Worm (Caenorhabditis elegans) whole organism, L1 larva: ENCODE data around the gene F14D7.8.

Experiments used
- C04F5.9 ChIP-seq: sonication (generic microtip); optimal IDR thresholded peaks from 2 replicates; lab custom pipeline; 2016; ENCODE audit warnings: missing genetic modification characterization, missing compliant biosample characterization
- C34B4.2 ChIP-seq: sonication (generic microtip); optimal IDR thresholded peaks from 2 replicates; lab custom pipeline; 2017; ENCODE audit warnings: mild to moderate bottlenecking, missing genetic modification characterization, missing compliant biosample characterization
- F16B12.6 ChIP-seq: fragments of 150-350 bp; optimal IDR thresholded peaks from 2 replicates; lab custom pipeline; 2014; ENCODE audit warnings: missing biosample characterization, missing genetic modification characterization
- aha-1 ChIP-seq: fragments of 150-350 bp; optimal IDR thresholded peaks from 2 replicates; lab custom pipeline; 2014; ENCODE audit warnings: missing biosample characterization, missing genetic modification characterization
- aly-2 ChIP-seq: fragments of 150-350 bp; optimal IDR thresholded peaks from 2 replicates; lab custom pipeline; 2014; ENCODE audit warnings: missing biosample characterization, missing genetic modification characterization
- ama-1 ChIP-seq: fragments of 150-350 bp; optimal IDR thresholded peaks from 2 replicates; lab custom pipeline; 2014
- blmp-1 ChIP-seq: fragments of 150-350 bp; optimal IDR thresholded peaks from 2 replicates; lab custom pipeline; 2014; ENCODE audit warnings: missing biosample characterization, missing genetic modification characterization
- ceh-63 ChIP-seq: fragments of 200-800 bp; sonication (Bioruptor generic); optimal IDR thresholded peaks from 2 replicates; lab custom pipeline; 2018; ENCODE audit warnings: mild to moderate bottlenecking, missing genetic modification characterization, missing compliant biosample characterization
- ceh-8 ChIP-seq: fragments of 200-800 bp; sonication (Bioruptor generic); optimal IDR thresholded peaks from 2 replicates; lab custom pipeline; 2018; ENCODE audit warnings: mild to moderate bottlenecking, missing genetic modification characterization, moderate library complexity, missing compliant biosample characterization
- ceh-82 ChIP-seq, 3 experiments: fragments of 150-350 bp in 1 of 3; sonication (generic microtip) in 2 of 3; optimal IDR thresholded peaks; 2 replicates each; lab custom pipeline; 2014 to 2017; ENCODE audit warnings: missing biosample characterization in 3 of 3, missing genetic modification characterization in 3 of 3
- ceh-88 ChIP-seq: fragments of 200-800 bp; sonication (Bioruptor generic); IDR thresholded peaks from 2 replicates; pipeline ENCODE4 v1.3.6; 2022; ENCODE audit warnings: missing genetic modification characterization, missing compliant biosample characterization
- ceh-90 ChIP-seq: sonication (generic microtip); optimal IDR thresholded peaks from 2 replicates; lab custom pipeline; 2016; ENCODE audit warnings: missing genetic modification characterization, missing compliant biosample characterization
- dpl-1 ChIP-seq, 3 experiments: fragments of 150-350 bp in 2 of 3; sonication (generic microtip) in 1 of 3; optimal IDR thresholded peaks; 2 replicates each; lab custom pipeline; 2014 to 2017; ENCODE audit warnings: missing biosample characterization in 3 of 3, missing genetic modification characterization in 3 of 3, missing genetic modification reagents in 3 of 3
- dsc-1 ChIP-seq: sonication (generic microtip); optimal IDR thresholded peaks from 2 replicates; lab custom pipeline; 2016; ENCODE audit warnings: mild to moderate bottlenecking, missing genetic modification characterization, missing compliant biosample characterization
- efl-1 ChIP-seq, 4 experiments: fragments of 150-350 bp; optimal IDR thresholded peaks in 3 of 4; peaks in 1 of 4; 1 replicate in 1 of 4; 2 replicates in 3 of 4; lab custom pipeline; 2014; ENCODE audit warnings: missing biosample characterization in 2 of 4, missing genetic modification characterization in 2 of 4, missing genetic modification reagents in 2 of 4
- efl-3 ChIP-seq: fragments of 200-800 bp; sonication (Bioruptor generic); optimal IDR thresholded peaks from 2 replicates; lab custom pipeline; 2018; ENCODE audit warnings: mild to moderate bottlenecking, missing genetic modification characterization, missing compliant biosample characterization
- egl-13 ChIP-seq: sonication (generic microtip); optimal IDR thresholded peaks from 2 replicates; lab custom pipeline; 2016; ENCODE audit warnings: missing genotype, missing genetic modification reagents, missing genetic modification characterization, missing compliant biosample characterization
- elt-3 ChIP-seq, 6 experiments: fragments of 150-350 bp in 1 of 6; sonication (generic microtip); optimal IDR thresholded peaks; 2 replicates each; lab custom pipeline; 2017 to 2018; ENCODE audit warnings: missing biosample characterization in 6 of 6, missing genetic modification characterization in 6 of 6, inconsistent platforms in 1 of 6
- fkh-4 ChIP-seq: sonication (generic microtip); optimal IDR thresholded peaks from 2 replicates; lab custom pipeline; 2016; ENCODE audit warnings: missing compliant biosample characterization, missing genetic modification characterization, borderline replicate concordance
- fos-1 ChIP-seq: fragments of 150-350 bp; optimal IDR thresholded peaks from 2 replicates; lab custom pipeline; 2014; ENCODE audit warnings: missing biosample characterization, missing genetic modification characterization
- grh-1 ChIP-seq: fragments of 200-800 bp; sonication (Bioruptor generic); IDR thresholded peaks from 2 replicates; pipeline ENCODE4 v1.3.6; 2022; ENCODE audit warnings: missing genetic modification reagents, missing genetic modification characterization, missing compliant biosample characterization
- hlh-4 ChIP-seq: sonication (generic microtip); optimal IDR thresholded peaks from 2 replicates; lab custom pipeline; 2016; ENCODE audit warnings: mild to moderate bottlenecking, missing genetic modification characterization, missing compliant biosample characterization
- irx-1 ChIP-seq: sonication (generic microtip); optimal IDR thresholded peaks from 2 replicates; lab custom pipeline; 2016; ENCODE audit warnings: missing genetic modification characterization, missing compliant biosample characterization
- isw-1 ChIP-seq: fragments of 200-800 bp; sonication (Bioruptor generic); IDR thresholded peaks from 2 replicates; pipeline ENCODE4 v1.3.6; 2022; ENCODE audit warnings: missing genetic modification characterization, missing compliant biosample characterization
- jun-1 ChIP-seq: fragments of 150-350 bp; optimal IDR thresholded peaks from 2 replicates; lab custom pipeline; 2014; ENCODE audit warnings: missing biosample characterization, missing genetic modification reagents, missing genetic modification characterization
- lin-13 ChIP-seq: fragments of 150-350 bp; optimal IDR thresholded peaks from 2 replicates; lab custom pipeline; 2014; ENCODE audit warnings: missing biosample characterization, missing genetic modification reagents, missing genetic modification characterization
- lin-14 ChIP-seq: fragments of 200-800 bp; sonication (Bioruptor generic); optimal IDR thresholded peaks from 2 replicates; lab custom pipeline; 2018; ENCODE audit warnings: mild to moderate bottlenecking, missing genetic modification characterization, moderate library complexity, missing compliant biosample characterization
- lin-15B ChIP-seq: fragments of 150-350 bp; sonication (generic microtip); optimal IDR thresholded peaks from 3 replicates; lab custom pipeline; 2014; ENCODE audit warnings: missing biosample characterization, missing genetic modification characterization
- lin-35 ChIP-seq, 2 experiments: fragments of 150-350 bp; optimal IDR thresholded peaks; 2 replicates each; lab custom pipeline; 2014; ENCODE audit warnings: missing biosample characterization in 2 of 2, missing genetic modification characterization in 2 of 2, missing genetic modification reagents in 2 of 2
- lin-39 ChIP-seq: fragments of 150-350 bp; optimal IDR thresholded peaks from 2 replicates; lab custom pipeline; 2014; ENCODE audit warnings: missing biosample characterization, missing genetic modification reagents, missing genetic modification characterization
- mab-9 ChIP-seq: fragments of 200-800 bp; sonication (Bioruptor generic); IDR thresholded peaks from 2 replicates; pipeline ENCODE4 v1.3.6; 2022; ENCODE audit warnings: missing genetic modification reagents, missing genetic modification characterization, missing compliant biosample characterization
- mdl-1 ChIP-seq, 2 experiments: fragments of 150-350 bp; optimal IDR thresholded peaks; 2 replicates each; lab custom pipeline; 2014 to 2017; ENCODE audit warnings: missing biosample characterization in 2 of 2, missing genetic modification characterization in 2 of 2, inconsistent platforms in 1 of 2
- mep-1 ChIP-seq: fragments of 150-350 bp; optimal IDR thresholded peaks from 2 replicates; lab custom pipeline; 2014; ENCODE audit warnings: missing biosample characterization, missing genetic modification characterization
- nhr-11 ChIP-seq: fragments of 150-350 bp; optimal IDR thresholded peaks from 2 replicates; lab custom pipeline; 2014; ENCODE audit warnings: missing biosample characterization, missing genetic modification characterization
- nhr-12 ChIP-seq: sonication (generic microtip); optimal IDR thresholded peaks from 2 replicates; lab custom pipeline; 2017; ENCODE audit warnings: missing biosample characterization, missing genetic modification characterization
- nhr-19 ChIP-seq: fragments of 200-800 bp; sonication (Bioruptor generic); conservative IDR thresholded peaks from 2 replicates; pipeline ENCODE4 v1.3.6; 2022; ENCODE audit warnings: missing genetic modification characterization, missing compliant biosample characterization
- nhr-237 ChIP-seq: fragments of 150-350 bp; optimal IDR thresholded peaks from 2 replicates; lab custom pipeline; 2014; ENCODE audit warnings: missing biosample characterization, missing genetic modification characterization
- nhr-28 ChIP-seq: fragments of 150-350 bp; optimal IDR thresholded peaks from 2 replicates; lab custom pipeline; 2014; ENCODE audit warnings: missing biosample characterization, missing genetic modification characterization
- nhr-47 ChIP-seq: sonication (generic microtip); optimal IDR thresholded peaks from 2 replicates; lab custom pipeline; 2016; ENCODE audit warnings: mild to moderate bottlenecking, missing genetic modification characterization, moderate library complexity, missing compliant biosample characterization
- nhr-85 ChIP-seq: sonication (generic microtip); peaks from one replicate; lab custom pipeline; 2016; ENCODE audit warnings: missing genetic modification characterization, inconsistent platforms, missing compliant biosample characterization
- nhr-90 ChIP-seq: sonication (generic microtip); optimal IDR thresholded peaks from 2 replicates; lab custom pipeline; 2016; ENCODE audit warnings: mild to moderate bottlenecking, missing genetic modification characterization, missing compliant biosample characterization; ENCODE audit not compliant: poor library complexity
- pag-3 ChIP-seq: sonication (generic microtip); optimal IDR thresholded peaks from 2 replicates; lab custom pipeline; 2017; ENCODE audit warnings: missing genetic modification characterization, mild to moderate bottlenecking, missing compliant biosample characterization, antibody characterized with exemption, borderline replicate concordance; ENCODE audit not compliant: insufficient read depth
- pax-3 ChIP-seq: fragments of 200-800 bp; sonication (Bioruptor generic); optimal IDR thresholded peaks from 2 replicates; lab custom pipeline; 2018; ENCODE audit warnings: mild to moderate bottlenecking, missing genetic modification characterization, moderate library complexity, missing compliant biosample characterization
- rnt-1 ChIP-seq: sonication (generic microtip); optimal IDR thresholded peaks from 2 replicates; lab custom pipeline; 2016; ENCODE audit warnings: mild to moderate bottlenecking, missing genetic modification characterization, moderate library complexity, missing compliant biosample characterization
- skn-1 ChIP-seq: fragments of 150-350 bp; optimal IDR thresholded peaks from 2 replicates; lab custom pipeline; 2014; ENCODE audit warnings: missing biosample characterization, missing genetic modification characterization
- snu-23 ChIP-seq: sonication (generic microtip); optimal IDR thresholded peaks from 2 replicates; lab custom pipeline; 2016; ENCODE audit warnings: missing genetic modification characterization, missing compliant biosample characterization
- sptf-1 ChIP-seq: fragments of 150-350 bp; optimal IDR thresholded peaks from 2 replicates; lab custom pipeline; 2014; ENCODE audit warnings: missing biosample characterization, missing genetic modification characterization
- swsn-7 ChIP-seq: sonication (generic microtip); optimal IDR thresholded peaks from 2 replicates; lab custom pipeline; 2016; ENCODE audit warnings: missing genetic modification characterization, missing compliant biosample characterization
- tbx-2 ChIP-seq: sonication (generic microtip); optimal IDR thresholded peaks from 2 replicates; lab custom pipeline; 2016; ENCODE audit warnings: missing genetic modification characterization, missing compliant biosample characterization
- tlp-1 ChIP-seq: fragments of 150-350 bp; optimal IDR thresholded peaks from 2 replicates; lab custom pipeline; 2014; ENCODE audit warnings: missing biosample characterization, missing genetic modification characterization
- unc-30 ChIP-seq: sonication (generic microtip); optimal IDR thresholded peaks from 2 replicates; lab custom pipeline; 2017; ENCODE audit warnings: missing biosample characterization, missing genetic modification characterization
- unc-62 ChIP-seq: fragments of 150-350 bp; optimal IDR thresholded peaks from 2 replicates; lab custom pipeline; 2014; ENCODE audit warnings: missing biosample characterization, missing genetic modification reagents, missing genetic modification characterization
- zag-1 ChIP-seq: fragments of 150-350 bp; optimal IDR thresholded peaks from 2 replicates; lab custom pipeline; 2014; ENCODE audit warnings: missing biosample characterization, missing genetic modification characterization
- ztf-4 ChIP-seq: fragments of 150-350 bp; optimal IDR thresholded peaks from 2 replicates; lab custom pipeline; 2014; ENCODE audit warnings: missing biosample characterization, missing genetic modification characterization

Gene F14D7.8

ce11 chrV:14322743-14323142 is 10.1 kb upstream of the F14D7.8 start, which contains the start of gene F47B8.3 (continued):
- TF ChIP-seq isw-1 (no peak), unc-62 (GFP tag; lab: Kevin White, UChicago) (no peak), dsc-1 (tag; lab: Kevin White, UChicago) (no peak), pag-3 (tag; lab: Kevin White, UChicago) (peak; percentile 93), mep-1 (peak; percentile 77), efl-1 (optimal IDR thresholded peaks at IDR 0.05; lab: Kevin White, UChicago) (peak; percentile 61 to 82), efl-1 (GFP tag; optimal IDR thresholded peaks at IDR 0.05 in 1 of 2; lab: Kevin White, UChicago) (peak; percentile 37 to 60), ztf-4 (no peak), ceh-88 (GFP tag; lab: Robert Waterston, UW) (no peak), nhr-12 (tag; lab: Kevin White, UChicago) (no peak), grh-1 (no peak), unc-30 (tag; lab: Kevin White, UChicago) (no peak), lin-35 (GFP tag; optimal IDR thresholded peaks at IDR 0.05; lab: Kevin White, UChicago) (peak; percentile 52 to 57), nhr-90 (tag; lab: Kevin White, UChicago) (peak; percentile 1), blmp-1 (tag; lab: Kevin White, UChicago) (peak; percentile 50), rnt-1 (tag; lab: Kevin White, UChicago) (peak; percentile 47), lin-15B (tag; lab: Kevin White, UChicago) (no peak), nhr-19 (GFP tag; lab: Robert Waterston, UW) (peak; percentile 20; the same call in 1 of the 2 replicates), nhr-85 (tag; lab: Kevin White, UChicago) (no peak), fos-1 (tag; lab: Kevin White, UChicago) (peak; percentile 22), aha-1 (tag; lab: Kevin White, UChicago) (no peak), sptf-1 (no peak), ceh-8 (GFP tag; lab: Kevin White, UChicago) (no peak), skn-1 (tag; lab: Kevin White, UChicago) (no peak), pax-3 (tag; lab: Kevin White, UChicago) (no peak), tbx-2 (tag; lab: Kevin White, UChicago) (no peak), tlp-1 (tag; lab: Kevin White, UChicago) (no peak), zag-1 (no peak), ama-1 (lab: Kevin White, UChicago) (no peak), ceh-82 (tag; optimal IDR thresholded peaks at IDR 0.05; lab: Kevin White, UChicago) (peak in 2 of 3 experiments; percentile 17 to 19), elt-3 (tag; optimal IDR thresholded peaks at IDR 0.05; lab: Kevin White, UChicago) (no peak), aly-2 (tag; lab: Kevin White, UChicago) (no peak), lin-39 (tag; lab: Kevin White, UChicago) (no peak), ceh-90 (tag; lab: Kevin White, UChicago) (no peak), lin-14 (GFP tag; lab: Kevin White, UChicago) (peak; percentile 92), hlh-4 (tag; lab: Kevin White, UChicago) (no peak), lin-13 (GFP tag; lab: Kevin White, UChicago) (no peak), swsn-7 (tag; lab: Kevin White, UChicago) (peak; percentile 40), nhr-237 (tag; lab: Kevin White, UChicago) (no peak), nhr-47 (tag; lab: Kevin White, UChicago) (peak; percentile 51), egl-13 (tag; lab: Kevin White, UChicago) (no peak), fkh-4 (tag; lab: Kevin White, UChicago) (no peak), irx-1 (tag; lab: Kevin White, UChicago) (no peak), mdl-1 (tag; optimal IDR thresholded peaks at IDR 0.05; lab: Kevin White, UChicago) (peak in 1 of 2 experiments; percentile 59), jun-1 (no peak), ceh-63 (GFP tag; lab: Kevin White, UChicago) (no peak), mab-9 (GFP tag; lab: Robert Waterston, UW) (no peak), snu-23 (GFP tag; lab: Kevin White, UChicago) (peak; percentile 68), C04F5.9 (tag; lab: Kevin White, UChicago) (no peak), efl-3 (GFP tag; lab: Kevin White, UChicago) (no peak), F16B12.6 (tag; lab: Kevin White, UChicago) (no peak), nhr-28 (tag; lab: Kevin White, UChicago) (no peak), dpl-1 (GFP tag; optimal IDR thresholded peaks at IDR 0.05; lab: Kevin White, UChicago) (peak; percentile 20 to 43 (median 23)), C34B4.2 (no peak), nhr-11 (tag; lab: Kevin White, UChicago) (no peak)
